Worm (Caenorhabditis elegans) whole organism, mixed stage, embryonic: Measurements from ENCODE around the gene gbb-2.

Source experiments
- M03D4.4 ChIP-seq: sonication (generic microtip); optimal IDR thresholded peaks from 2 replicates; lab custom pipeline; 2017; ENCODE audit warnings: mild to moderate bottlenecking, missing genetic modification characterization, missing compliant biosample characterization
- bed-3 ChIP-seq: fragments of 200-800 bp; sonication (Bioruptor generic); optimal IDR thresholded peaks from 3 replicates; lab custom pipeline; 2018; ENCODE audit warnings: mild to moderate bottlenecking, missing genetic modification characterization, moderate library complexity, missing compliant biosample characterization
- blmp-1 ChIP-seq: fragments of 150-350 bp; optimal IDR thresholded peaks from 2 replicates; lab custom pipeline; 2014; ENCODE audit warnings: missing biosample characterization, missing genetic modification characterization
- ceh-39 ChIP-seq: fragments of 150-350 bp; optimal IDR thresholded peaks from 2 replicates; lab custom pipeline; 2014; ENCODE audit warnings: missing biosample characterization, missing genetic modification characterization
- ceh-83 ChIP-seq: fragments of 200-800 bp; sonication (Bioruptor generic); optimal IDR thresholded peaks from 2 replicates; lab custom pipeline; 2018; ENCODE audit warnings: mild to moderate bottlenecking, missing genetic modification characterization, missing compliant biosample characterization
- ces-1 ChIP-seq: fragments of 150-350 bp; optimal IDR thresholded peaks from 2 replicates; lab custom pipeline; 2014; ENCODE audit warnings: missing biosample characterization, missing genetic modification reagents, missing genetic modification characterization
- drap-1 ChIP-seq: fragments of 200-800 bp; sonication (Bioruptor generic); optimal IDR thresholded peaks from 3 replicates; lab custom pipeline; 2018; ENCODE audit warnings: mild to moderate bottlenecking, missing genetic modification characterization, missing compliant biosample characterization
- elt-3 ChIP-seq: fragments of 150-350 bp; optimal IDR thresholded peaks from 2 replicates; lab custom pipeline; 2014; ENCODE audit warnings: missing biosample characterization, missing genetic modification characterization
- flh-1 ChIP-seq: fragments of 200-800 bp; sonication (Bioruptor generic); optimal IDR thresholded peaks from 2 replicates; lab custom pipeline; 2018; ENCODE audit warnings: mild to moderate bottlenecking, missing genetic modification characterization, moderate library complexity, missing compliant biosample characterization
- ham-2 ChIP-seq: fragments of 200-800 bp; sonication (Bioruptor generic); optimal IDR thresholded peaks from 2 replicates; lab custom pipeline; 2018; ENCODE audit warnings: mild to moderate bottlenecking, missing genetic modification characterization, missing compliant biosample characterization
- hlh-1 ChIP-seq: fragments of 150-350 bp; optimal IDR thresholded peaks from 2 replicates; lab custom pipeline; 2014; ENCODE audit warnings: missing biosample characterization, missing genetic modification reagents, missing genetic modification characterization
- lin-32 ChIP-seq: fragments of 200-800 bp; sonication (Bioruptor generic); optimal IDR thresholded peaks from 2 replicates; lab custom pipeline; 2018; ENCODE audit warnings: mild to moderate bottlenecking, missing genetic modification characterization, missing compliant biosample characterization
- lsy-2 ChIP-seq: fragments of 150-350 bp; optimal IDR thresholded peaks from 2 replicates; lab custom pipeline; 2014; ENCODE audit warnings: missing biosample characterization, missing genetic modification characterization
- mab-5 ChIP-seq: fragments of 150-350 bp; optimal IDR thresholded peaks from 2 replicates; lab custom pipeline; 2014; ENCODE audit warnings: missing biosample characterization, missing genetic modification characterization
- mep-1 ChIP-seq: fragments of 150-350 bp; optimal IDR thresholded peaks from 2 replicates; lab custom pipeline; 2017; ENCODE audit warnings: missing biosample characterization, missing genetic modification reagents, missing genetic modification characterization, inconsistent platforms
- mls-2 ChIP-seq: sonication (generic microtip); optimal IDR thresholded peaks from 2 replicates; lab custom pipeline; 2016; ENCODE audit warnings: mild to moderate bottlenecking, missing genetic modification characterization, moderate library complexity, missing compliant biosample characterization
- nhr-12 ChIP-seq: fragments of 150-350 bp; optimal IDR thresholded peaks from 2 replicates; lab custom pipeline; 2014; ENCODE audit warnings: missing biosample characterization, missing genetic modification characterization
- nhr-2 ChIP-seq: fragments of 150-350 bp; optimal IDR thresholded peaks from 2 replicates; lab custom pipeline; 2014; ENCODE audit warnings: missing biosample characterization, missing genetic modification characterization
- nhr-28 ChIP-seq: fragments of 150-350 bp; optimal IDR thresholded peaks from 2 replicates; lab custom pipeline; 2014; ENCODE audit warnings: missing biosample characterization, missing genetic modification characterization
- nhr-76 ChIP-seq: sonication (generic microtip); optimal IDR thresholded peaks from 2 replicates; lab custom pipeline; 2017; ENCODE audit warnings: missing biosample characterization, missing genetic modification characterization
- pha-4 ChIP-seq: fragments of 150-350 bp; optimal IDR thresholded peaks from 2 replicates; lab custom pipeline; 2018; ENCODE audit warnings: missing biosample characterization, missing genetic modification reagents, missing genetic modification characterization
- snpc-4 ChIP-seq: fragments of 150-350 bp; optimal IDR thresholded peaks from 2 replicates; lab custom pipeline; 2014; ENCODE audit warnings: missing biosample characterization, missing genetic modification characterization
- sptf-1 ChIP-seq: sonication (generic microtip); optimal IDR thresholded peaks from 2 replicates; lab custom pipeline; 2017; ENCODE audit warnings: mild to moderate bottlenecking, missing genetic modification characterization, moderate library complexity, missing compliant biosample characterization
- tbx-8 ChIP-seq: fragments of 200-800 bp; sonication (Bioruptor generic); optimal IDR thresholded peaks from 2 replicates; lab custom pipeline; 2018; ENCODE audit warnings: mild to moderate bottlenecking, missing genetic modification characterization, moderate library complexity, missing compliant biosample characterization
- unc-120 ChIP-seq: sonication (generic microtip); optimal IDR thresholded peaks from 2 replicates; lab custom pipeline; 2017; ENCODE audit warnings: missing genetic modification characterization, missing compliant biosample characterization; ENCODE audit not compliant: poor library complexity, severe bottlenecking
- unc-39 ChIP-seq: fragments of 150-350 bp; optimal IDR thresholded peaks from 2 replicates; lab custom pipeline; 2014; ENCODE audit warnings: missing biosample characterization, missing genetic modification characterization
- unc-62 ChIP-seq: fragments of 150-350 bp; optimal IDR thresholded peaks from 2 replicates; lab custom pipeline; 2014; ENCODE audit warnings: missing biosample characterization, missing genetic modification reagents, missing genetic modification characterization
- zip-8 ChIP-seq: fragments of 150-350 bp; optimal IDR thresholded peaks from 2 replicates; lab custom pipeline; 2014; ENCODE audit warnings: missing biosample characterization, missing genetic modification characterization
- ztf-11 ChIP-seq: fragments of 150-350 bp; optimal IDR thresholded peaks from 2 replicates; lab custom pipeline; 2014; ENCODE audit warnings: missing biosample characterization, missing genetic modification characterization

gbb-2 gene

ce11 chrIV:4526724-4527123, 20.2 kb upstream of the gbb-2 start:
- TF ChIP-seq sptf-1 (tag; lab: Kevin White, UChicago) (no peak), mab-5 (tag; lab: Kevin White, UChicago) (no peak), nhr-2 (tag; lab: Kevin White, UChicago) (no peak), flh-1 (no peak), drap-1 (no peak), nhr-28 (tag; lab: Kevin White, UChicago) (no peak), unc-39 (tag; lab: Kevin White, UChicago) (no peak), mls-2 (tag; lab: Kevin White, UChicago) (no peak), lsy-2 (tag; lab: Kevin White, UChicago) (no peak), ces-1 (GFP tag; lab: Kevin White, UChicago) (no peak), hlh-1 (no peak), snpc-4 (tag; lab: Kevin White, UChicago) (no peak), lin-32 (GFP tag; lab: Kevin White, UChicago) (no peak), blmp-1 (tag; lab: Kevin White, UChicago) (no peak), pha-4 (no peak), tbx-8 (GFP tag; lab: Kevin White, UChicago) (no peak), zip-8 (no peak)

- TF ChIP-seq unc-120 (no peak), nhr-12 (tag; lab: Kevin White, UChicago) (no peak), nhr-28 (tag; lab: Kevin White, UChicago) (no peak), M03D4.4 (tag; lab: Kevin White, UChicago) (no peak), zip-8 (no peak), bed-3 (GFP tag; lab: Kevin White, UChicago) (no peak), blmp-1 (tag; lab: Kevin White, UChicago) (no peak), mep-1 (no peak), tbx-8 (GFP tag; lab: Kevin White, UChicago) (no peak), ces-1 (GFP tag; lab: Kevin White, UChicago) (no peak), ham-2 (GFP tag; lab: Kevin White, UChicago) (no peak), sptf-1 (tag; lab: Kevin White, UChicago) (no peak), ceh-39 (no peak), ztf-11 (no peak), flh-1 (no peak), elt-3 (tag; lab: Kevin White, UChicago) (no peak), mls-2 (tag; lab: Kevin White, UChicago) (no peak)
- TF ChIP-seq, all 35 proteins: peak for 0
These were observed 19.5 kb upstream of the gbb-2 start for ce11 chrIV:4526028-4526427.

- TF ChIP-seq bed-3 (GFP tag; lab: Kevin White, UChicago) (no peak), M03D4.4 (tag; lab: Kevin White, UChicago) (no peak), tbx-8 (GFP tag; lab: Kevin White, UChicago) (no peak), nhr-76 (tag; lab: Kevin White, UChicago) (no peak), ces-1 (GFP tag; lab: Kevin White, UChicago) (no peak), pha-4 (no peak), nhr-2 (tag; lab: Kevin White, UChicago) (no peak), nhr-28 (tag; lab: Kevin White, UChicago) (no peak), sptf-1 (tag; lab: Kevin White, UChicago) (no peak), unc-62 (no peak), snpc-4 (tag; lab: Kevin White, UChicago) (no peak), unc-120 (no peak), hlh-1 (no peak), mep-1 (no peak), unc-39 (tag; lab: Kevin White, UChicago) (no peak), lsy-2 (tag; lab: Kevin White, UChicago) (no peak), zip-8 (no peak), flh-1 (no peak), ceh-83 (GFP tag; lab: Kevin White, UChicago) (no peak)
These were observed 18.4 kb upstream of the gbb-2 start, which contains the start of gene ZK180.6 for ce11 chrIV:4524943-4525342. Gene ZK180.6 (minus strand): TSS chrIV:4525043.

- TF ChIP-seq nhr-12 (tag; lab: Kevin White, UChicago) (no peak), unc-39 (tag; lab: Kevin White, UChicago) (no peak), flh-1 (no peak), pha-4 (no peak), ceh-39 (no peak), mls-2 (tag; lab: Kevin White, UChicago) (no peak), lsy-2 (tag; lab: Kevin White, UChicago) (no peak)
These were observed 16.9 kb upstream of the gbb-2 start for ce11 chrIV:4523461-4523860.

- TF ChIP-seq ceh-83 (GFP tag; lab: Kevin White, UChicago) (no peak), M03D4.4 (tag; lab: Kevin White, UChicago) (no peak), lsy-2 (tag; lab: Kevin White, UChicago) (no peak), unc-62 (no peak), nhr-2 (tag; lab: Kevin White, UChicago) (no peak), snpc-4 (tag; lab: Kevin White, UChicago) (no peak), mep-1 (no peak), ceh-39 (no peak), drap-1 (no peak)
- TF ChIP-seq, all 35 proteins: peak for 0
These were observed 13.2 kb upstream of the gbb-2 start for ce11 chrIV:4519714-4520113.
